Worm (Caenorhabditis elegans) whole organism, L1 larva: ENCODE results near the gene neg-1.

Source experiments
- ama-1 ChIP-seq: fragments of 150-350 bp; optimal IDR thresholded peaks from 2 replicates; lab custom pipeline; 2014
- hlh-17 ChIP-seq: fragments of 200-800 bp; sonication (Bioruptor generic); optimal IDR thresholded peaks from 2 replicates; lab custom pipeline; 2018; ENCODE audit warnings: missing genetic modification characterization, mild to moderate bottlenecking, missing compliant biosample characterization, moderate library complexity, borderline replicate concordance
- lin-35 ChIP-seq, 2 experiments: fragments of 150-350 bp; optimal IDR thresholded peaks; 2 replicates each; lab custom pipeline; 2014; ENCODE audit warnings: missing biosample characterization in 2 of 2, missing genetic modification characterization in 2 of 2, missing genetic modification reagents in 2 of 2
- mep-1 ChIP-seq: fragments of 150-350 bp; optimal IDR thresholded peaks from 2 replicates; lab custom pipeline; 2014; ENCODE audit warnings: missing biosample characterization, missing genetic modification characterization
- nhr-237 ChIP-seq: fragments of 150-350 bp; optimal IDR thresholded peaks from 2 replicates; lab custom pipeline; 2014; ENCODE audit warnings: missing biosample characterization, missing genetic modification characterization
- nhr-77 ChIP-seq: fragments of 150-350 bp; optimal IDR thresholded peaks from 2 replicates; lab custom pipeline; 2014; ENCODE audit warnings: missing biosample characterization, missing genetic modification characterization
- pag-3 ChIP-seq: sonication (generic microtip); optimal IDR thresholded peaks from 2 replicates; lab custom pipeline; 2017; ENCODE audit warnings: missing genetic modification characterization, mild to moderate bottlenecking, missing compliant biosample characterization, antibody characterized with exemption, borderline replicate concordance; ENCODE audit not compliant: insufficient read depth
- pqm-1 ChIP-seq: sonication (generic microtip); optimal IDR thresholded peaks from 3 replicates; lab custom pipeline; 2017; ENCODE audit warnings: missing biosample characterization, missing genetic modification characterization
- ztf-4 ChIP-seq: fragments of 150-350 bp; optimal IDR thresholded peaks from 2 replicates; lab custom pipeline; 2014; ENCODE audit warnings: missing biosample characterization, missing genetic modification characterization

DNA sequence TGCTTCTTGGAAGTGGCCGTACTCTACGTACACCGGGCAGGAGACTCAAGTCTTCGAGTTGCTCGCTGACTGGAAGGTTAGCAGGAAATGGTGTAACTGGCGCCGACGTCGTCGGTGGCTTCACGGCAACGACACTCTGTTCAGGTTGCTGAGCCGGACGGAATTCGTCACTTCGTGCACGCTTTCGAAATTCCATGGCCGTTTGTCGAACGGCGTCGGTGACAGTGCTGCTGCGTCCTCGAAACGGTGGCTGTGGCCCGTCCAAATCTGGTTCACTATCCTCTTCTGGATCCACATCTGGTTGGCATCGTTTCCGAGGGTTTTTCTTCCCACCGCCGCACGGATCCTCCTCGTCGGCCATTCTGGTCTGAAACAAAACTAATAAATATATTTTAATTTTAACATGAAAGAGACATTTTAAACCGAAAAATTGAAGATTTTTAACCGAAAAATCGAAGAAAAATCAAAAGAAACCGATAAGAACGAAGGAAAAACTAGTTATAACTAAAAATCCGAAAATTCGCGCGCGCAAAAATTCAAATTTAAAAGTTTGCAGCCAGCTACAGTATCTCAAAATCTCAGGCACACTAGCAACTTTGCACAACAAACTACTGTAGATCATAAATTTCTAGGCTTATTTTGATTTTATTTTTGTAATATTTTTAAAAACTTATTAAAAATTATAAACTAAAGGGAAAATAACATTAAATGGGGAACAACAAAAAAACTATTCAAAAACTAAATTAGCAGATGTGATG is 1.3 kb upstream of the neg-1 start, which contains the start of gene F32D1.7:
- TF ChIP-seq nhr-237 (tag; lab: Kevin White, UChicago) (no peak), ztf-4 (tag; lab: Kevin White, UChicago) (no peak), nhr-77 (tag; lab: Kevin White, UChicago) (no peak), ama-1 (lab: Kevin White, UChicago) (no peak), mep-1 (no peak), lin-35 (GFP tag; optimal IDR thresholded peaks at IDR 0.05; lab: Kevin White, UChicago) (no peak), pqm-1 (tag; lab: Kevin White, UChicago) (no peak), pag-3 (tag; lab: Kevin White, UChicago) (no peak), hlh-17 (GFP tag; lab: Kevin White, UChicago) (no peak)
